Worm (Caenorhabditis elegans): ENCODE data around the gene kin-19.

kin-19 gene

ce11 chrIII:4070239-4070638 lies 16.2 kb downstream of the kin-19 start:
- no peak for TF ChIP-seq fkh-10 (GFP tag; optimal IDR thresholded peaks at IDR 0.05)
- TF ChIP-seq nhr-67 (tag; optimal IDR thresholded peaks at IDR 0.05): no peak
- TF ChIP-seq ceh-9 (tag; optimal IDR thresholded peaks at IDR 0.05): no peak
- no peak for TF ChIP-seq unc-39 (tag; optimal IDR thresholded peaks at IDR 0.05)
- no peak for TF ChIP-seq pqm-1 (tag; optimal IDR thresholded peaks at IDR 0.05)
- TF ChIP-seq daf-12 (tag; optimal IDR thresholded peaks at IDR 0.05): no peak

- no peak for TF ChIP-seq tbx-2 (tag; optimal IDR thresholded peaks at IDR 0.05)
- TF ChIP-seq snpc-4 (tag; optimal IDR thresholded peaks at IDR 0.05): no peak
- no peak for TF ChIP-seq nhr-43 (tag; optimal IDR thresholded peaks at IDR 0.05; ENCODE audit: poor library complexity, severe bottlenecking)
- TF ChIP-seq ZK546.5 (tag; optimal IDR thresholded peaks at IDR 0.05): no peak
- no peak for TF ChIP-seq nhr-67 (tag; optimal IDR thresholded peaks at IDR 0.05)
- TF ChIP-seq nhr-28 (tag; optimal IDR thresholded peaks at IDR 0.05): no peak
- TF ChIP-seq daf-12 (tag; optimal IDR thresholded peaks at IDR 0.05): no peak
- no peak for TF ChIP-seq elt-1 (tag; optimal IDR thresholded peaks at IDR 0.05)
- no peak for TF ChIP-seq fkh-10 (GFP tag; optimal IDR thresholded peaks at IDR 0.05)
- TF ChIP-seq egl-27 (tag; optimal IDR thresholded peaks at IDR 0.05): no peak
- no peak for TF ChIP-seq unc-39 (tag; optimal IDR thresholded peaks at IDR 0.05)
- no peak for TF ChIP-seq lin-15B (tag; optimal IDR thresholded peaks at IDR 0.05)
- TF ChIP-seq ztf-4 (tag; optimal IDR thresholded peaks at IDR 0.05): no peak
- no peak for TF ChIP-seq nhr-23 (tag; optimal IDR thresholded peaks at IDR 0.05)
- no peak for TF ChIP-seq nhr-12 (tag; optimal IDR thresholded peaks at IDR 0.05)
- no peak for TF ChIP-seq ztf-11 (tag; optimal IDR thresholded peaks at IDR 0.05)
- no peak for TF ChIP-seq sea-2 (GFP tag; optimal IDR thresholded peaks at IDR 0.05)
- no peak for TF ChIP-seq zag-1 (tag; optimal IDR thresholded peaks at IDR 0.05)
- no peak for TF ChIP-seq pha-4 (tag; optimal IDR thresholded peaks at IDR 0.05)
- no peak for TF ChIP-seq nhr-77 (tag; optimal IDR thresholded peaks at IDR 0.05)
Measured at ce11 chrIII:4068120-4068519, 18.3 kb downstream of the kin-19 start.

DNA sequence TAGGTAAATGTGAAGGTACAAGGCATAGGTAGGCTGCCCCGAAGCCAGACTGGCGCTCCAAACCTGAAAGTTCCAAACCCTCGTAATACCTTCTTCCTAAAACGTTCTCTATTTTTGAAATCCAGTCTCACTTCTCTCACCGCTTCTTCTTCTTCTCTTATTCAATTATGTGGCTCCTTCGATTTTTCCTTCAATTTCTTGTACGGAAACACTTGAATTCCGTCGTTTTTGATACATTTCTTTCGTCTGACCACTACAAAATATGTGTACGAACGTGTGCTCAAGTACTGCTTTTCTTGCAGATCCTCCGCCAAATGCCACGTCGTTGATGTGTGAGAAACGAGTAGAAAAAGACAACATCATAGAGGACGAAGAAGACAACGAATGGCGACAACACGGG lies 20.1 kb downstream of the kin-19 start, which contains the start of gene unc-79:
TSS of gene unc-79 (plus strand) at position 301 of the 400 bp plus-strand sequence.
- TF ChIP-seq ceh-28 (tag; optimal IDR thresholded peaks at IDR 0.05) (no peak), tbx-2 (tag; optimal IDR thresholded peaks at IDR 0.05) (no peak), nhr-76 (tag; optimal IDR thresholded peaks at IDR 0.05) (no peak), snpc-4 (tag; optimal IDR thresholded peaks at IDR 0.05) (no peak), lin-15B (tag; optimal IDR thresholded peaks at IDR 0.05) (no peak), nhr-28 (tag; optimal IDR thresholded peaks at IDR 0.05) (no peak), nhr-237 (tag; optimal IDR thresholded peaks at IDR 0.05) (no peak), lin-39 (tag; optimal IDR thresholded peaks at IDR 0.05) (no peak), nhr-67 (tag; optimal IDR thresholded peaks at IDR 0.05) (no peak), elt-3 (tag; optimal IDR thresholded peaks at IDR 0.05) (no peak), sea-2 (GFP tag; optimal IDR thresholded peaks at IDR 0.05) (no peak), unc-39 (tag; optimal IDR thresholded peaks at IDR 0.05) (no peak), mml-1 (tag; optimal IDR thresholded peaks at IDR 0.05) (no peak), lsy-12 (tag; optimal IDR thresholded peaks at IDR 0.05) (no peak), fkh-10 (GFP tag; optimal IDR thresholded peaks at IDR 0.05) (no peak), nhr-11 (tag; optimal IDR thresholded peaks at IDR 0.05) (no peak), zag-1 (tag; optimal IDR thresholded peaks at IDR 0.05) (no peak), pha-4 (tag; optimal IDR thresholded peaks at IDR 0.05) (no peak), nhr-25 (tag; optimal IDR thresholded peaks at IDR 0.05) (no peak)

ce11 chrIII:4063724-4064123 lies 22.7 kb downstream of the kin-19 start:
- TF ChIP-seq lin-15B (tag; optimal IDR thresholded peaks at IDR 0.05) (peak; percentile 51), unc-62 (GFP tag; optimal IDR thresholded peaks at IDR 0.05) (peak; percentile 19), sea-2 (GFP tag; optimal IDR thresholded peaks at IDR 0.05) (no peak), nhr-43 (tag; optimal IDR thresholded peaks at IDR 0.05; ENCODE audit: poor library complexity, severe bottlenecking) (no peak), tbx-2 (tag; optimal IDR thresholded peaks at IDR 0.05) (peak; percentile 32), nfya-1 (tag; optimal IDR thresholded peaks at IDR 0.05; ENCODE audit: insufficient read depth) (peak; percentile 66), hmg-11 (tag; optimal IDR thresholded peaks at IDR 0.05) (peak; percentile 28), lin-39 (tag; optimal IDR thresholded peaks at IDR 0.05) (peak; percentile 30)

ce11 chrIII:4060019-4060418 lies 26.4 kb downstream of the kin-19 start, which contains the start of gene his-70:
his-70 (minus strand) TSS chrIII:4060119.
- TF ChIP-seq elt-3 (tag; optimal IDR thresholded peaks at IDR 0.05) (no peak), fkh-2 (tag; optimal IDR thresholded peaks at IDR 0.05) (no peak), egl-27 (tag; optimal IDR thresholded peaks at IDR 0.05) (no peak), ama-1 (optimal IDR thresholded peaks at IDR 0.05) (no peak), zag-1 (tag; optimal IDR thresholded peaks at IDR 0.05) (no peak), nhr-28 (tag; optimal IDR thresholded peaks at IDR 0.05) (no peak), nhr-67 (tag; optimal IDR thresholded peaks at IDR 0.05) (no peak), nhr-77 (tag; optimal IDR thresholded peaks at IDR 0.05) (no peak), unc-62 (GFP tag; optimal IDR thresholded peaks at IDR 0.05) (no peak), fkh-10 (GFP tag; optimal IDR thresholded peaks at IDR 0.05) (no peak)

Measured in whole organism, L3 larva.